Worm (Caenorhabditis elegans) whole organism, young adult: Measurements from ENCODE around the gene cyp-33C3.

Source experiments
- B0035.1 ChIP-seq: sonication (generic microtip); optimal IDR thresholded peaks from 2 replicates; lab custom pipeline; 2016; ENCODE audit warnings: missing genetic modification characterization, mild to moderate bottlenecking, missing compliant biosample characterization, missing genotype, missing genetic modification reagents
- B0261.1 ChIP-seq: sonication (generic microtip); optimal IDR thresholded peaks from 2 replicates; lab custom pipeline; 2016; ENCODE audit warnings: mild to moderate bottlenecking, missing genetic modification characterization, moderate library complexity, missing compliant biosample characterization
- C17E4.6 ChIP-seq: fragments of 200-800 bp; sonication (Bioruptor generic); IDR thresholded peaks from 2 replicates; pipeline ENCODE4 v1.3.6; 2022; ENCODE audit warnings: missing genetic modification reagents, missing genetic modification characterization, missing compliant biosample characterization
- F22D6.2 ChIP-seq: sonication (generic microtip); optimal IDR thresholded peaks from 2 replicates; lab custom pipeline; 2016; ENCODE audit warnings: mild to moderate bottlenecking, missing genetic modification characterization, missing compliant biosample characterization
- F49E8.2 ChIP-seq: sonication (generic microtip); optimal IDR thresholded peaks from 3 replicates; lab custom pipeline; 2017; ENCODE audit warnings: missing genetic modification characterization, mild to moderate bottlenecking, missing compliant biosample characterization, antibody characterized with exemption, moderate library complexity; ENCODE audit not compliant: insufficient read depth
- F55B11.4 ChIP-seq: sonication (generic microtip); optimal IDR thresholded peaks from 2 replicates; lab custom pipeline; 2016; ENCODE audit warnings: missing compliant biosample characterization, missing genetic modification characterization, borderline replicate concordance; ENCODE audit not compliant: insufficient read depth
- Y53F4B.3 ChIP-seq: fragments of 200-800 bp; sonication (Bioruptor generic); IDR thresholded peaks from 2 replicates; pipeline ENCODE4 v1.3.6; 2022; ENCODE audit warnings: missing genetic modification reagents, missing genetic modification characterization, missing compliant biosample characterization
- ZK185.1 ChIP-seq: sonication (generic microtip); optimal IDR thresholded peaks from 2 replicates; lab custom pipeline; 2016; ENCODE audit warnings: mild to moderate bottlenecking, missing genetic modification characterization, missing compliant biosample characterization; ENCODE audit not compliant: poor library complexity, severe bottlenecking
- ama-1 ChIP-seq, 3 experiments: fragments of 150-350 bp in 1 of 3; sonication (generic microtip) in 2 of 3; optimal IDR thresholded peaks; 2 replicates each; lab custom pipeline; 2014 to 2018; ENCODE audit warnings: missing biosample characterization in 2 of 3, missing genetic modification characterization in 2 of 3, missing genetic modification reagents in 2 of 3
- atf-7 ChIP-seq: sonication (generic microtip); optimal IDR thresholded peaks from 2 replicates; lab custom pipeline; 2017; ENCODE audit warnings: mild to moderate bottlenecking, missing genetic modification characterization, missing compliant biosample characterization
- attf-5 ChIP-seq: fragments of 200-800 bp; sonication (Bioruptor generic); optimal IDR thresholded peaks from 2 replicates; lab custom pipeline; 2018; ENCODE audit warnings: mild to moderate bottlenecking, missing genetic modification characterization, missing compliant biosample characterization
- ccch-3 ChIP-seq: fragments of 200-800 bp; sonication (Bioruptor generic); optimal IDR thresholded peaks from 2 replicates; lab custom pipeline; 2018; ENCODE audit warnings: mild to moderate bottlenecking, missing genetic modification characterization, missing compliant biosample characterization
- cebp-1 ChIP-seq, 2 experiments: fragments of 200-800 bp in 1 of 2; sonication (Bioruptor generic) in 1 of 2; sonication (generic microtip) in 1 of 2; IDR thresholded peaks in 1 of 2; optimal IDR thresholded peaks in 1 of 2; 2 replicates each; pipeline versions ENCODE4 v1.3.6 to Lab custom; 2017 to 2022; ENCODE audit warnings: missing compliant biosample characterization in 2 of 2, missing genetic modification characterization in 2 of 2, mild to moderate bottlenecking in 1 of 2, missing genetic modification reagents in 1 of 2, moderate library complexity in 1 of 2
- ceh-40 ChIP-seq: fragments of 200-800 bp; sonication (Bioruptor generic); IDR thresholded peaks from 2 replicates; pipeline ENCODE4 v1.3.6; 2022; ENCODE audit warnings: missing genetic modification characterization, missing compliant biosample characterization
- ceh-58 ChIP-seq: fragments of 200-800 bp; sonication (Bioruptor generic); IDR thresholded peaks from 2 replicates; pipeline ENCODE4 v1.3.6; 2022; ENCODE audit warnings: missing genetic modification characterization, missing compliant biosample characterization
- hlh-12 ChIP-seq: sonication (generic microtip); optimal IDR thresholded peaks from 2 replicates; lab custom pipeline; 2016; ENCODE audit warnings: missing genetic modification characterization, missing compliant biosample characterization
- hmg-1.2 ChIP-seq: fragments of 200-800 bp; sonication (Bioruptor generic); IDR thresholded peaks from 2 replicates; pipeline ENCODE4 v1.3.6; 2022; ENCODE audit warnings: missing genetic modification reagents, missing genetic modification characterization, missing compliant biosample characterization
- let-526 ChIP-seq: fragments of 200-800 bp; sonication (Bioruptor generic); IDR thresholded peaks from 2 replicates; pipeline ENCODE4 v1.3.6; 2022; ENCODE audit warnings: missing genetic modification reagents, missing genetic modification characterization, missing compliant biosample characterization
- let-607 ChIP-seq, 2 experiments: fragments of 200-800 bp in 1 of 2; sonication (Bioruptor generic) in 1 of 2; sonication (generic microtip) in 1 of 2; optimal IDR thresholded peaks; 2 replicates each; lab custom pipeline; 2016 to 2018; ENCODE audit warnings: mild to moderate bottlenecking in 2 of 2, missing compliant biosample characterization in 2 of 2, missing genetic modification characterization in 2 of 2, moderate library complexity in 2 of 2, missing genotype in 1 of 2
- madf-3 ChIP-seq: fragments of 200-800 bp; sonication (Bioruptor generic); IDR thresholded peaks from 2 replicates; pipeline ENCODE4 v1.3.6; 2022; ENCODE audit warnings: missing genetic modification reagents, missing genetic modification characterization, missing compliant biosample characterization
- madf-8 ChIP-seq: fragments of 200-800 bp; sonication (Bioruptor generic); conservative IDR thresholded peaks from 2 replicates; pipeline ENCODE4 v1.3.6; 2022; ENCODE audit warnings: missing genetic modification reagents, missing genetic modification characterization, missing compliant biosample characterization
- mcd-1 ChIP-seq: fragments of 200-800 bp; sonication (Bioruptor generic); IDR thresholded peaks from 2 replicates; pipeline ENCODE4 v1.3.6; 2022; ENCODE audit warnings: missing genetic modification reagents, missing genetic modification characterization, missing compliant biosample characterization
- nfya-2 ChIP-seq: fragments of 200-800 bp; sonication (Bioruptor generic); IDR thresholded peaks from 2 replicates; pipeline ENCODE4 v1.3.6; 2022; ENCODE audit warnings: missing genetic modification reagents, missing genetic modification characterization, missing compliant biosample characterization
- nhr-179 ChIP-seq: sonication (generic microtip); optimal IDR thresholded peaks from 2 replicates; lab custom pipeline; 2016; ENCODE audit warnings: mild to moderate bottlenecking, missing genetic modification characterization, missing compliant biosample characterization
- nhr-27 ChIP-seq: fragments of 200-800 bp; sonication (Bioruptor generic); optimal IDR thresholded peaks from 2 replicates; lab custom pipeline; 2018; ENCODE audit warnings: mild to moderate bottlenecking, missing genetic modification characterization, moderate library complexity, missing compliant biosample characterization
- nhr-80 ChIP-seq: sonication (generic microtip); optimal IDR thresholded peaks from 2 replicates; lab custom pipeline; 2016; ENCODE audit warnings: missing genetic modification characterization, missing compliant biosample characterization
- rec-8 ChIP-seq, 2 experiments: sonication (generic microtip); optimal IDR thresholded peaks; 2 replicates each; lab custom pipeline; 2016; ENCODE audit warnings: mild to moderate bottlenecking in 2 of 2, missing genetic modification characterization in 2 of 2, missing genetic modification reagents in 2 of 2, missing genotype in 2 of 2, missing biosample characterization in 1 of 2, missing compliant biosample characterization in 1 of 2, moderate library complexity in 1 of 2
- repo-1 ChIP-seq: sonication (generic microtip); optimal IDR thresholded peaks from 2 replicates; lab custom pipeline; 2017; ENCODE audit warnings: mild to moderate bottlenecking, missing genetic modification characterization, missing compliant biosample characterization
- snpc-4 ChIP-seq, 5 experiments: fragments of 150-350 bp in 1 of 5; sonication (generic microtip) in 4 of 5; optimal IDR thresholded peaks; 2 replicates each; lab custom pipeline; 2014 to 2018; ENCODE audit warnings: missing genetic modification characterization in 5 of 5, missing biosample characterization in 3 of 5, antibody characterized with exemption in 2 of 5, mild to moderate bottlenecking in 2 of 5, missing compliant biosample characterization in 2 of 5, missing genotype in 2 of 5, moderate library complexity in 2 of 5, missing genetic modification reagents in 1 of 5
- tbx-9 ChIP-seq: sonication (generic microtip); optimal IDR thresholded peaks from 2 replicates; lab custom pipeline; 2016; ENCODE audit warnings: borderline replicate concordance, missing genetic modification characterization, inconsistent platforms, missing compliant biosample characterization
- unc-130 ChIP-seq: sonication (generic microtip); optimal IDR thresholded peaks from 2 replicates; lab custom pipeline; 2016; ENCODE audit warnings: missing genetic modification reagents, missing genetic modification characterization, missing compliant biosample characterization
- zfh-2 ChIP-seq: fragments of 200-800 bp; sonication (Bioruptor generic); conservative IDR thresholded peaks from 2 replicates; pipeline ENCODE4 v1.3.6; 2022; ENCODE audit warnings: missing genetic modification reagents, missing genetic modification characterization, missing compliant biosample characterization
- ztf-18 ChIP-seq: sonication (generic microtip); optimal IDR thresholded peaks from 2 replicates; lab custom pipeline; 2016; ENCODE audit warnings: missing genotype, mild to moderate bottlenecking, missing genetic modification characterization, missing compliant biosample characterization
- ztf-25 ChIP-seq: fragments of 200-800 bp; sonication (Bioruptor generic); IDR thresholded peaks from 2 replicates; pipeline ENCODE4 v1.3.6; 2022; ENCODE audit warnings: missing genetic modification reagents, missing genetic modification characterization, missing compliant biosample characterization
- ztf-26 ChIP-seq: sonication (generic microtip); optimal IDR thresholded peaks from 2 replicates; lab custom pipeline; 2017; ENCODE audit warnings: missing genetic modification characterization, missing compliant biosample characterization

cyp-33C3 gene

ce11 chrV:2251774-2252173 lies 9.2 kb downstream of the cyp-33C3 start:
- TF ChIP-seq unc-130 (no peak), nhr-80 (tag; lab: Kevin White, UChicago) (peak; percentile 31)

DNA sequence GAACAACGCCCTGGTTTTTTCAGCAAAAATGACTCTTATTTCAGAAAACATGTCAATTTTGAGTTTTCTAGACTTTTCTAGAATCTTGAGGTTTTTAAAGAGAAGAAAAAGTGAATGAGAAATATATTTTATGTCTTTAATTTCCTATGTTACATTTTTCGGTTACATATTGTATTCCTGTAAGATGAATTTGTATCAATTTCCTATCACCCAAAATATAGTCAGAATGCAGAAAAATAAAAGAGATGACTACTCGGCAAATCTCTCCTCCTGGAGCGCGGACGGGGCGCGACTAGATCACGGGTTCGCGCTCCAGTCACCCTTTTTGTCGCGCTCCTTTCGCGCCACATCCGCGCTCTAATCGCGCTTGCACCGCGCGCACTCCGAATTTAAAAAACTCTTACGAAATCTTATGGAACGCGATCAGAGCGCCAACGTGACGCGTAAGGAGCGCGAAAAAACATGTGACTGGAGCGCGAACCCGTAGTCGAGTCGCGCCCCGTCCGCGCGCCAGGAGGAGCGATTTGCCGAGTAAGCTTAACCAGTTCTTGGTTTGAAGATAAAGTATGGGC lies 12.1 kb downstream of the cyp-33C3 start, which contains the start of gene str-253:
Gene str-253 (minus strand): TSS at position 51 of the 572 bp plus-strand sequence.
- TF ChIP-seq cebp-1 (GFP tag; IDR thresholded peaks at IDR 0.05; lab: Robert Waterston, UW) (no peak), cebp-1 (tag; optimal IDR thresholded peaks at IDR 0.05; lab: Kevin White, UChicago) (peak; percentile 35), zfh-2 (peak; percentile 68), Y53F4B.3 (GFP tag; lab: Robert Waterston, UW) (no peak)
- TF ChIP-seq, all 124 proteins: peak for 2

- TF ChIP-seq hmg-1.2, result peak; percentile 85
- 0 out of 2 replicates have a peak, but pooled peaks have one; percentile 10 for TF ChIP-seq mcd-1 (GFP tag; lab: Robert Waterston, UW)
These were observed 12.6 kb downstream of the cyp-33C3 start, which contains the start of gene F41B5.1 for ce11 chrV:2255191-2255590. Gene F41B5.1 (plus strand): TSS chrV:2255533.

ce11 chrV:2259750-2260149 lies 17.2 kb downstream of the cyp-33C3 start, which contains the start of gene nhr-182:
Gene nhr-182 (minus strand): TSS chrV:2259927.
- TF ChIP-seq tbx-9 (tag; lab: Kevin White, UChicago) (no peak), repo-1 (tag; lab: Kevin White, UChicago) (no peak), hlh-12 (tag; lab: Kevin White, UChicago) (no peak), nfya-2 (no peak), madf-3 (no peak), ztf-25 (no peak), ztf-26 (no peak), C17E4.6 (GFP tag; lab: Robert Waterston, UW) (no peak), ZK185.1 (tag; lab: Kevin White, UChicago) (no peak), ccch-3 (no peak), atf-7 (tag; lab: Kevin White, UChicago) (no peak), B0035.1 (tag; lab: Kevin White, UChicago) (no peak), attf-5 (GFP tag; lab: Kevin White, UChicago) (peak; percentile 2), cebp-1 (GFP tag; IDR thresholded peaks at IDR 0.05; lab: Robert Waterston, UW) (no peak), cebp-1 (tag; optimal IDR thresholded peaks at IDR 0.05; lab: Kevin White, UChicago) (peak; percentile 3), nhr-80 (tag; lab: Kevin White, UChicago) (peak; percentile 14), rec-8 (tag; optimal IDR thresholded peaks at IDR 0.05; lab: Kevin White, UChicago) (no peak), ztf-18 (tag; lab: Kevin White, UChicago) (no peak), B0261.1 (tag; lab: Kevin White, UChicago) (no peak), nhr-27 (no peak), ceh-58 (GFP tag; lab: Robert Waterston, UW) (no peak), let-526 (GFP tag; lab: Robert Waterston, UW) (no peak), let-607 (tag; optimal IDR thresholded peaks at IDR 0.05; lab: Kevin White, UChicago) (no peak), F55B11.4 (tag; lab: Kevin White, UChicago) (no peak), ceh-40 (no peak), madf-8 (GFP tag; lab: Robert Waterston, UW) (no peak), snpc-4 (GFP tag; optimal IDR thresholded peaks at IDR 0.05; lab: Kevin White, UChicago) (no peak), snpc-4 (tag; optimal IDR thresholded peaks at IDR 0.05; lab: Kevin White, UChicago) (no peak), F22D6.2 (tag; lab: Kevin White, UChicago) (no peak), ama-1 (optimal IDR thresholded peaks at IDR 0.05; lab: Kevin White, UChicago) (no peak), ama-1 (GFP tag; optimal IDR thresholded peaks at IDR 0.05; lab: Kevin White, UChicago) (no peak), hmg-1.2 (peak; percentile 76; the same call in 1 of the 2 replicates), nhr-179 (tag; lab: Kevin White, UChicago) (no peak), F49E8.2 (tag; lab: Kevin White, UChicago) (no peak)
